Worm (Caenorhabditis elegans): ENCODE measurements around the gene T08G5.2.

ce11 chrV:14010021-14010420, 16.1 kb downstream of the T08G5.2 start:
- no peak for TF ChIP-seq sup-37 (GFP tag; optimal IDR thresholded peaks at IDR 0.05)
- TF ChIP-seq lin-39 (tag; optimal IDR thresholded peaks at IDR 0.05), result no peak
- no peak for TF ChIP-seq efl-3 (GFP tag; optimal IDR thresholded peaks at IDR 0.05)

Data from whole organism, L1 larva.